Worm (Caenorhabditis elegans) whole organism, young adult: ENCODE data around the gene rpl-16.

Experiments
- B0019.2 ChIP-seq: fragments of 200-800 bp; sonication (Bioruptor generic); conservative IDR thresholded peaks from 2 replicates; pipeline ENCODE4 v1.3.6; 2022; ENCODE audit warnings: missing genetic modification reagents, missing genetic modification characterization, missing compliant biosample characterization
- B0261.1 ChIP-seq: sonication (generic microtip); optimal IDR thresholded peaks from 2 replicates; lab custom pipeline; 2016; ENCODE audit warnings: mild to moderate bottlenecking, missing genetic modification characterization, moderate library complexity, missing compliant biosample characterization
- D2030.7 ChIP-seq: fragments of 200-800 bp; sonication (Bioruptor generic); IDR thresholded peaks from 2 replicates; pipeline ENCODE4 v1.3.6; 2022; ENCODE audit warnings: missing genetic modification reagents, missing genetic modification characterization, missing compliant biosample characterization
- F23B12.7 ChIP-seq: sonication (generic microtip); optimal IDR thresholded peaks from 2 replicates; lab custom pipeline; 2017; ENCODE audit warnings: missing genetic modification characterization, mild to moderate bottlenecking, missing compliant biosample characterization, antibody characterized with exemption, moderate library complexity; ENCODE audit not compliant: insufficient read depth
- F39B2.1 ChIP-seq: fragments of 200-800 bp; sonication (Bioruptor generic); IDR thresholded peaks from 2 replicates; pipeline ENCODE4 v1.3.6; 2022; ENCODE audit warnings: missing genetic modification reagents, missing genetic modification characterization, missing compliant biosample characterization
- K12H6.12 ChIP-seq: fragments of 200-800 bp; sonication (Bioruptor generic); optimal IDR thresholded peaks from 2 replicates; lab custom pipeline; 2018; ENCODE audit warnings: mild to moderate bottlenecking, missing genetic modification characterization, missing compliant biosample characterization
- T07F8.4 ChIP-seq: sonication (generic microtip); optimal IDR thresholded peaks from 2 replicates; lab custom pipeline; 2016; ENCODE audit warnings: mild to moderate bottlenecking, missing genetic modification characterization, moderate library complexity, missing compliant biosample characterization
- T26A5.8 ChIP-seq: sonication (generic microtip); optimal IDR thresholded peaks from 2 replicates; lab custom pipeline; 2016; ENCODE audit warnings: missing genetic modification characterization, missing compliant biosample characterization
- Y79H2A.3 ChIP-seq: fragments of 200-800 bp; sonication (Bioruptor generic); conservative IDR thresholded peaks from 2 replicates; pipeline ENCODE4 v1.3.6; 2022; ENCODE audit warnings: missing genetic modification reagents, missing genetic modification characterization, missing compliant biosample characterization
- ZK185.1 ChIP-seq: sonication (generic microtip); optimal IDR thresholded peaks from 2 replicates; lab custom pipeline; 2016; ENCODE audit warnings: mild to moderate bottlenecking, missing genetic modification characterization, missing compliant biosample characterization; ENCODE audit not compliant: poor library complexity, severe bottlenecking
- ama-1 ChIP-seq, 3 experiments: fragments of 150-350 bp in 1 of 3; sonication (generic microtip) in 2 of 3; optimal IDR thresholded peaks; 2 replicates each; lab custom pipeline; 2014 to 2018; ENCODE audit warnings: missing biosample characterization in 2 of 3, missing genetic modification characterization in 2 of 3, missing genetic modification reagents in 2 of 3
- bed-2 ChIP-seq: fragments of 200-800 bp; sonication (Bioruptor generic); IDR thresholded peaks from 2 replicates; pipeline ENCODE4 v1.3.6; 2022; ENCODE audit warnings: missing genetic modification reagents, missing genetic modification characterization, missing compliant biosample characterization
- cebp-1 ChIP-seq, 2 experiments: fragments of 200-800 bp in 1 of 2; sonication (Bioruptor generic) in 1 of 2; sonication (generic microtip) in 1 of 2; IDR thresholded peaks in 1 of 2; optimal IDR thresholded peaks in 1 of 2; 2 replicates each; pipeline versions ENCODE4 v1.3.6 to Lab custom; 2017 to 2022; ENCODE audit warnings: missing compliant biosample characterization in 2 of 2, missing genetic modification characterization in 2 of 2, mild to moderate bottlenecking in 1 of 2, missing genetic modification reagents in 1 of 2, moderate library complexity in 1 of 2
- cebp-2 ChIP-seq: fragments of 200-800 bp; sonication (Bioruptor generic); IDR thresholded peaks from 2 replicates; pipeline ENCODE4 v1.3.6; 2022; ENCODE audit warnings: missing genetic modification characterization, missing compliant biosample characterization
- ceh-40 ChIP-seq: fragments of 200-800 bp; sonication (Bioruptor generic); IDR thresholded peaks from 2 replicates; pipeline ENCODE4 v1.3.6; 2022; ENCODE audit warnings: missing genetic modification characterization, missing compliant biosample characterization
- dox-1 ChIP-seq: fragments of 200-800 bp; sonication (Bioruptor generic); IDR thresholded peaks from 2 replicates; pipeline ENCODE4 v1.3.6; 2022; ENCODE audit warnings: missing genetic modification reagents, missing genetic modification characterization, missing compliant biosample characterization
- ekl-4 ChIP-seq: fragments of 200-800 bp; sonication (Bioruptor generic); IDR thresholded peaks from 2 replicates; pipeline ENCODE4 v1.3.6; 2022; ENCODE audit warnings: missing genetic modification reagents, missing genetic modification characterization, missing compliant biosample characterization
- gei-17 ChIP-seq: fragments of 200-800 bp; sonication (Bioruptor generic); optimal IDR thresholded peaks from 2 replicates; lab custom pipeline; 2018; ENCODE audit warnings: mild to moderate bottlenecking, missing genetic modification characterization, missing compliant biosample characterization
- hsf-1 ChIP-seq: fragments of 200-800 bp; sonication (Bioruptor generic); IDR thresholded peaks from 2 replicates; pipeline ENCODE4 v1.3.6; 2022; ENCODE audit warnings: missing genetic modification reagents, missing genetic modification characterization, missing compliant biosample characterization
- let-607 ChIP-seq, 2 experiments: fragments of 200-800 bp in 1 of 2; sonication (Bioruptor generic) in 1 of 2; sonication (generic microtip) in 1 of 2; optimal IDR thresholded peaks; 2 replicates each; lab custom pipeline; 2016 to 2018; ENCODE audit warnings: mild to moderate bottlenecking in 2 of 2, missing compliant biosample characterization in 2 of 2, missing genetic modification characterization in 2 of 2, moderate library complexity in 2 of 2, missing genotype in 1 of 2
- lin-40 ChIP-seq: sonication (generic microtip); optimal IDR thresholded peaks from 2 replicates; lab custom pipeline; 2016; ENCODE audit warnings: missing genetic modification characterization, mild to moderate bottlenecking, missing compliant biosample characterization, missing genotype, missing genetic modification reagents
- lir-1 ChIP-seq: fragments of 200-800 bp; sonication (Bioruptor generic); conservative IDR thresholded peaks from 2 replicates; pipeline ENCODE4 v1.3.6; 2022; ENCODE audit warnings: missing genetic modification reagents, missing genetic modification characterization, missing compliant biosample characterization
- lsy-27 ChIP-seq: sonication (generic microtip); optimal IDR thresholded peaks from 2 replicates; lab custom pipeline; 2017; ENCODE audit warnings: missing genetic modification characterization, mild to moderate bottlenecking, missing compliant biosample characterization, antibody characterized with exemption, missing genotype, borderline replicate concordance; ENCODE audit not compliant: insufficient read depth
- mel-28 ChIP-seq: sonication (generic microtip); optimal IDR thresholded peaks from 2 replicates; lab custom pipeline; 2016; ENCODE audit warnings: borderline replicate concordance, mild to moderate bottlenecking, missing genetic modification characterization, missing compliant biosample characterization
- nfya-1 ChIP-seq: sonication (generic microtip); optimal IDR thresholded peaks from 2 replicates; lab custom pipeline; 2017; ENCODE audit warnings: antibody characterized with exemption, missing compliant biosample characterization, missing genetic modification characterization, borderline replicate concordance; ENCODE audit not compliant: insufficient read depth
- nfyb-1 ChIP-seq: fragments of 200-800 bp; sonication (Bioruptor generic); IDR thresholded peaks from 2 replicates; pipeline ENCODE4 v1.3.6; 2022; ENCODE audit warnings: missing genetic modification reagents, missing genetic modification characterization, missing compliant biosample characterization
- nhr-80 ChIP-seq: sonication (generic microtip); optimal IDR thresholded peaks from 2 replicates; lab custom pipeline; 2016; ENCODE audit warnings: missing genetic modification characterization, missing compliant biosample characterization
- rpc-1 ChIP-seq, 2 experiments: fragments of 150-350 bp in 1 of 2; sonication (generic microtip) in 1 of 2; optimal IDR thresholded peaks; 2 replicates each; lab custom pipeline; 2014 to 2018; ENCODE audit warnings: missing biosample characterization in 1 of 2, missing genetic modification characterization in 1 of 2, missing genetic modification reagents in 1 of 2, missing genotype in 1 of 2
- sea-2 ChIP-seq: fragments of 200-800 bp; sonication (Bioruptor generic); IDR thresholded peaks from 2 replicates; pipeline ENCODE4 v1.3.6; 2022; ENCODE audit warnings: missing genetic modification characterization, missing compliant biosample characterization
- snpc-3.4 ChIP-seq: sonication (generic microtip); optimal IDR thresholded peaks from 2 replicates; lab custom pipeline; 2017; ENCODE audit warnings: missing genetic modification characterization, mild to moderate bottlenecking, missing compliant biosample characterization, antibody characterized with exemption, moderate library complexity, missing genotype, missing genetic modification reagents
- snpc-4 ChIP-seq, 5 experiments: fragments of 150-350 bp in 1 of 5; sonication (generic microtip) in 4 of 5; optimal IDR thresholded peaks; 2 replicates each; lab custom pipeline; 2014 to 2018; ENCODE audit warnings: missing genetic modification characterization in 5 of 5, missing biosample characterization in 3 of 5, antibody characterized with exemption in 2 of 5, mild to moderate bottlenecking in 2 of 5, missing compliant biosample characterization in 2 of 5, missing genotype in 2 of 5, moderate library complexity in 2 of 5, missing genetic modification reagents in 1 of 5
- unc-62 ChIP-seq: fragments of 150-350 bp; optimal IDR thresholded peaks from 2 replicates; lab custom pipeline; 2014; ENCODE audit warnings: missing biosample characterization, missing genetic modification reagents, missing genetic modification characterization
- zfh-2 ChIP-seq: fragments of 200-800 bp; sonication (Bioruptor generic); conservative IDR thresholded peaks from 2 replicates; pipeline ENCODE4 v1.3.6; 2022; ENCODE audit warnings: missing genetic modification reagents, missing genetic modification characterization, missing compliant biosample characterization
- ztf-18 ChIP-seq: sonication (generic microtip); optimal IDR thresholded peaks from 2 replicates; lab custom pipeline; 2016; ENCODE audit warnings: missing genotype, mild to moderate bottlenecking, missing genetic modification characterization, missing compliant biosample characterization
- ztf-22 ChIP-seq: fragments of 200-800 bp; sonication (Bioruptor generic); optimal IDR thresholded peaks from 2 replicates; lab custom pipeline; 2018; ENCODE audit warnings: mild to moderate bottlenecking, missing genetic modification characterization, moderate library complexity, missing compliant biosample characterization
- ztf-26 ChIP-seq: sonication (generic microtip); optimal IDR thresholded peaks from 2 replicates; lab custom pipeline; 2017; ENCODE audit warnings: missing genetic modification characterization, missing compliant biosample characterization
- ztf-3 ChIP-seq: fragments of 200-800 bp; sonication (Bioruptor generic); optimal IDR thresholded peaks from 2 replicates; lab custom pipeline; 2018; ENCODE audit warnings: mild to moderate bottlenecking, missing genetic modification characterization, missing compliant biosample characterization

rpl-16 gene

ce11 chrIII:3470433-3470832, 33.0 kb downstream of the rpl-16 start:
- TF ChIP-seq zfh-2 (GFP tag; lab: Robert Waterston, UW) (no peak), ztf-3 (GFP tag; lab: Kevin White, UChicago) (no peak), cebp-1 (GFP tag; IDR thresholded peaks at IDR 0.05; lab: Robert Waterston, UW) (no peak), cebp-1 (tag; optimal IDR thresholded peaks at IDR 0.05; lab: Kevin White, UChicago) (no peak), lir-1 (GFP tag; lab: Robert Waterston, UW) (no peak), let-607 (tag; optimal IDR thresholded peaks at IDR 0.05; lab: Kevin White, UChicago) (no peak), T26A5.8 (tag; lab: Kevin White, UChicago) (no peak), rpc-1 (optimal IDR thresholded peaks at IDR 0.05; lab: Kevin White, UChicago) (no peak), rpc-1 (tag; optimal IDR thresholded peaks at IDR 0.05; lab: Kevin White, UChicago) (no peak), Y79H2A.3 (GFP tag; lab: Robert Waterston, UW) (no peak), ztf-26 (tag; lab: Kevin White, UChicago) (no peak), lsy-27 (tag; lab: Kevin White, UChicago) (no peak), snpc-3.4 (tag; lab: Kevin White, UChicago) (no peak), nfyb-1 (GFP tag; lab: Robert Waterston, UW) (no peak), cebp-2 (GFP tag; lab: Robert Waterston, UW) (no peak), mel-28 (tag; lab: Kevin White, UChicago) (no peak)

- no peak for TF ChIP-seq F39B2.1
- TF ChIP-seq B0261.1 (tag; lab: Kevin White, UChicago): no peak
- no peak for TF ChIP-seq dox-1 (GFP tag; lab: Robert Waterston, UW)
- TF ChIP-seq nfya-1 (tag; lab: Kevin White, UChicago): no peak
These were observed 33.8 kb downstream of the rpl-16 start, which contains the start of gene smim-14 for ce11 chrIII:3469646-3470045. Gene smim-14, minus strand, starts transcription at chrIII:3469746.

- TF ChIP-seq hsf-1 (GFP tag; lab: Robert Waterston, UW) (no peak), cebp-1 (GFP tag; IDR thresholded peaks at IDR 0.05; lab: Robert Waterston, UW) (no peak), cebp-1 (tag; optimal IDR thresholded peaks at IDR 0.05; lab: Kevin White, UChicago) (peak; percentile 13), nhr-80 (tag; lab: Kevin White, UChicago) (peak; percentile 52), lin-40 (tag; lab: Kevin White, UChicago) (no peak), T07F8.4 (no peak), ztf-26 (tag; lab: Kevin White, UChicago) (no peak)
These were observed 35.0 kb downstream of the rpl-16 start for ce11 chrIII:3468384-3468783.

- TF ChIP-seq ztf-26 (tag; lab: Kevin White, UChicago) (no peak), unc-62 (GFP tag; lab: Kevin White, UChicago) (no peak), bed-2 (GFP tag; lab: Robert Waterston, UW) (no peak), F23B12.7 (tag; lab: Kevin White, UChicago) (no peak), ztf-22 (GFP tag; lab: Kevin White, UChicago) (no peak), ama-1 (optimal IDR thresholded peaks at IDR 0.05; lab: Kevin White, UChicago) (no peak), ama-1 (GFP tag; optimal IDR thresholded peaks at IDR 0.05; lab: Kevin White, UChicago) (no peak), nfyb-1 (GFP tag; lab: Robert Waterston, UW) (peak; percentile 73), B0019.2 (no peak)
- TF ChIP-seq, all 124 proteins: peak for 1
These were observed 36.4 kb downstream of the rpl-16 start for ce11 chrIII:3467013-3467412.

ce11 chrIII:3461403-3461802, 42.0 kb downstream of the rpl-16 start, which contains the start of gene pph-6:
Gene pph-6, plus strand, starts transcription at chrIII:3461703.
- no peak for TF ChIP-seq T07F8.4
- TF ChIP-seq gei-17 (GFP tag; lab: Kevin White, UChicago): no peak
- no peak for TF ChIP-seq ztf-18 (tag; lab: Kevin White, UChicago)
- no peak for TF ChIP-seq snpc-3.4 (tag; lab: Kevin White, UChicago)
- no peak for TF ChIP-seq cebp-1 (GFP tag; IDR thresholded peaks at IDR 0.05; lab: Robert Waterston, UW)
- TF ChIP-seq cebp-1 (tag; optimal IDR thresholded peaks at IDR 0.05; lab: Kevin White, UChicago): no peak
- TF ChIP-seq snpc-4 (GFP tag; optimal IDR thresholded peaks at IDR 0.05; lab: Kevin White, UChicago): no peak
- TF ChIP-seq snpc-4 (tag; optimal IDR thresholded peaks at IDR 0.05; lab: Kevin White, UChicago): no peak
- TF ChIP-seq bed-2 (GFP tag; lab: Robert Waterston, UW): no peak
- TF ChIP-seq sea-2 (GFP tag; lab: Robert Waterston, UW): no peak
- TF ChIP-seq K12H6.12: no peak
- no peak for TF ChIP-seq ekl-4 (GFP tag; lab: Robert Waterston, UW)
- TF ChIP-seq let-607 (tag; optimal IDR thresholded peaks at IDR 0.05; lab: Kevin White, UChicago): no peak
- no peak for TF ChIP-seq ztf-3 (GFP tag; lab: Kevin White, UChicago)
- TF ChIP-seq ceh-40 (GFP tag; lab: Robert Waterston, UW): no peak
- TF ChIP-seq D2030.7 (GFP tag; lab: Robert Waterston, UW): no peak
- TF ChIP-seq ZK185.1: no peak
